Worm (Caenorhabditis elegans) whole organism, L4 larva: ENCODE results near the gene mcm-5.

ENCODE experiments used
- ama-1 ChIP-seq: fragments of 150-350 bp; optimal IDR thresholded peaks from 2 replicates; lab custom pipeline; 2014; ENCODE audit warnings: inconsistent platforms, mixed read lengths
- ceh-44 ChIP-seq: fragments of 200-800 bp; sonication (Bioruptor generic); IDR thresholded peaks from 2 replicates; pipeline ENCODE4 v1.3.6; 2022; ENCODE audit warnings: missing genetic modification reagents, missing genetic modification characterization, missing compliant biosample characterization
- ceh-82 ChIP-seq: sonication (generic microtip); optimal IDR thresholded peaks from 2 replicates; lab custom pipeline; 2017; ENCODE audit warnings: missing biosample characterization, missing genetic modification characterization
- daf-16 ChIP-seq, 3 experiments: sonication (generic microtip); optimal IDR thresholded peaks; 2 replicates each; lab custom pipeline; 2016 to 2017; ENCODE audit warnings: missing genetic modification characterization in 3 of 3, missing genetic modification reagents in 3 of 3, mild to moderate bottlenecking in 2 of 3, missing compliant biosample characterization in 2 of 3, missing biosample characterization in 1 of 3, moderate library complexity in 1 of 3
- dve-1 ChIP-seq: sonication (generic microtip); optimal IDR thresholded peaks from 2 replicates; lab custom pipeline; 2017; ENCODE audit warnings: antibody characterized with exemption, mild to moderate bottlenecking, missing genetic modification characterization, missing compliant biosample characterization; ENCODE audit not compliant: insufficient read depth
- fos-1 ChIP-seq: fragments of 150-350 bp; optimal IDR thresholded peaks from 2 replicates; lab custom pipeline; 2014; ENCODE audit warnings: missing biosample characterization, missing genetic modification characterization
- lim-7 ChIP-seq: fragments of 200-800 bp; sonication (Bioruptor generic); IDR thresholded peaks from 2 replicates; pipeline ENCODE4 v1.3.6; 2022; ENCODE audit warnings: missing genetic modification characterization, missing compliant biosample characterization
- mdl-1 ChIP-seq, 2 experiments: fragments of 150-350 bp in 1 of 2; sonication (generic microtip) in 1 of 2; optimal IDR thresholded peaks; 2 replicates each; lab custom pipeline; 2014 to 2017; ENCODE audit warnings: missing biosample characterization in 2 of 2, missing genetic modification characterization in 2 of 2
- mxl-2 ChIP-seq: fragments of 200-800 bp; sonication (Bioruptor generic); conservative IDR thresholded peaks from 2 replicates; pipeline ENCODE4 v1.3.6; 2022; ENCODE audit warnings: missing genetic modification reagents, missing genetic modification characterization, missing compliant biosample characterization
- nhr-28 ChIP-seq: fragments of 150-350 bp; optimal IDR thresholded peaks from 2 replicates; lab custom pipeline; 2014; ENCODE audit warnings: missing biosample characterization, missing genetic modification characterization
- pha-4 ChIP-seq, 2 experiments: fragments of 150-350 bp in 1 of 2; fragments of 200-800 bp in 1 of 2; sonication (Bioruptor generic) in 1 of 2; IDR thresholded peaks in 1 of 2; optimal IDR thresholded peaks in 1 of 2; 2 replicates each; pipeline versions ENCODE4 v1.3.6 to Lab custom; 2014 to 2022; ENCODE audit warnings: missing genetic modification characterization in 2 of 2, missing genetic modification reagents in 2 of 2, missing biosample characterization in 1 of 2, missing compliant biosample characterization in 1 of 2
- pqm-1 ChIP-seq: sonication (generic microtip); optimal IDR thresholded peaks from 2 replicates; lab custom pipeline; 2017; ENCODE audit warnings: missing biosample characterization, missing genetic modification characterization
- skn-1 ChIP-seq: fragments of 150-350 bp; optimal IDR thresholded peaks from 2 replicates; lab custom pipeline; 2014; ENCODE audit warnings: missing biosample characterization, missing genetic modification characterization

- TF ChIP-seq pqm-1 (no peak), mdl-1 (tag; optimal IDR thresholded peaks at IDR 0.05; lab: Kevin White, UChicago) (no peak), nhr-28 (tag; lab: Kevin White, UChicago) (no peak), skn-1 (no peak), pha-4 (GFP tag; IDR thresholded peaks at IDR 0.05; lab: Robert Waterston, UW) (no peak), pha-4 (tag; optimal IDR thresholded peaks at IDR 0.05; lab: Kevin White, UChicago) (no peak), daf-16 (GFP tag; optimal IDR thresholded peaks at IDR 0.05; lab: Kevin White, UChicago) (no peak), daf-16 (tag; optimal IDR thresholded peaks at IDR 0.05; lab: Kevin White, UChicago) (no peak), ceh-44 (GFP tag; lab: Robert Waterston, UW) (no peak), mxl-2 (GFP tag; lab: Robert Waterston, UW) (no peak), ama-1 (lab: Kevin White, UChicago) (no peak), ceh-82 (tag; lab: Kevin White, UChicago) (no peak), fos-1 (tag; lab: Kevin White, UChicago) (no peak), dve-1 (tag; lab: Kevin White, UChicago) (no peak), lim-7 (no peak)
Measured at ce11 chrIII:4265892-4266291, 25.2 kb downstream of the mcm-5 start.
